Worm (Caenorhabditis elegans) whole organism, late embryonic: ENCODE measurements around the gene vha-18.
A peak's percentile ranks its signal among the peaks of the same experiment; 100 is the strongest.

Experiments
- C38D4.7 ChIP-seq: fragments of 200-800 bp; sonication (Bioruptor generic); optimal IDR thresholded peaks from 2 replicates; lab custom pipeline; 2018; ENCODE audit warnings: mild to moderate bottlenecking, missing genetic modification characterization, moderate library complexity, missing compliant biosample characterization
- K02D7.2 ChIP-seq: sonication (generic microtip); optimal IDR thresholded peaks from 2 replicates; lab custom pipeline; 2017; ENCODE audit warnings: mild to moderate bottlenecking, missing genetic modification characterization, missing compliant biosample characterization
- K09A11.1 ChIP-seq: sonication (generic microtip); optimal IDR thresholded peaks from 2 replicates; lab custom pipeline; 2017; ENCODE audit warnings: antibody characterized with exemption, mild to moderate bottlenecking, missing genetic modification characterization, missing compliant biosample characterization; ENCODE audit not compliant: insufficient read depth
- T23F11.4 ChIP-seq: fragments of 200-800 bp; sonication (Bioruptor generic); optimal IDR thresholded peaks from 2 replicates; lab custom pipeline; 2018; ENCODE audit warnings: mild to moderate bottlenecking, missing genetic modification characterization, missing compliant biosample characterization
- Y22D7AL.16 ChIP-seq: sonication (generic microtip); optimal IDR thresholded peaks from 2 replicates; lab custom pipeline; 2016; ENCODE audit warnings: missing genetic modification characterization, missing compliant biosample characterization
- ama-1 ChIP-seq: fragments of 150-350 bp; optimal IDR thresholded peaks from 2 replicates; lab custom pipeline; 2014
- ceh-14 ChIP-seq: sonication (generic microtip); optimal IDR thresholded peaks from 2 replicates; lab custom pipeline; 2016; ENCODE audit warnings: missing genotype, missing genetic modification characterization, missing compliant biosample characterization
- ceh-18 ChIP-seq: sonication (generic microtip); optimal IDR thresholded peaks from 2 replicates; lab custom pipeline; 2016; ENCODE audit warnings: missing genetic modification characterization, missing compliant biosample characterization
- ceh-2 ChIP-seq: sonication (generic microtip); optimal IDR thresholded peaks from 2 replicates; lab custom pipeline; 2016; ENCODE audit warnings: missing genotype, missing genetic modification characterization, missing compliant biosample characterization
- ceh-9 ChIP-seq: sonication (generic microtip); optimal IDR thresholded peaks from 2 replicates; lab custom pipeline; 2016; ENCODE audit warnings: mild to moderate bottlenecking, missing genetic modification characterization, inconsistent platforms, missing compliant biosample characterization
- dmd-4 ChIP-seq: sonication (generic microtip); optimal IDR thresholded peaks from 2 replicates; lab custom pipeline; 2016; ENCODE audit warnings: borderline replicate concordance, missing genetic modification characterization, missing compliant biosample characterization
- elt-2 ChIP-seq: sonication (generic microtip); optimal IDR thresholded peaks from 2 replicates; lab custom pipeline; 2016; ENCODE audit warnings: missing genetic modification reagents, missing genetic modification characterization, missing compliant biosample characterization
- elt-4 ChIP-seq: sonication (generic microtip); optimal IDR thresholded peaks from 2 replicates; lab custom pipeline; 2016; ENCODE audit warnings: missing genetic modification characterization, missing compliant biosample characterization
- ets-4 ChIP-seq: sonication (generic microtip); optimal IDR thresholded peaks from 2 replicates; lab custom pipeline; 2016; ENCODE audit warnings: missing genetic modification characterization, missing compliant biosample characterization
- fkh-10 ChIP-seq: fragments of 150-350 bp; optimal IDR thresholded peaks from 2 replicates; lab custom pipeline; 2014; ENCODE audit warnings: missing biosample characterization, missing genetic modification reagents, missing genetic modification characterization
- gmeb-2 ChIP-seq: sonication (generic microtip); optimal IDR thresholded peaks from 2 replicates; lab custom pipeline; 2016; ENCODE audit warnings: missing genetic modification characterization, inconsistent platforms, missing compliant biosample characterization
- hlh-13 ChIP-seq: fragments of 200-800 bp; sonication (Bioruptor generic); optimal IDR thresholded peaks from 2 replicates; lab custom pipeline; 2018; ENCODE audit warnings: mild to moderate bottlenecking, missing genetic modification characterization, missing compliant biosample characterization
- hlh-15 ChIP-seq: sonication (generic microtip); optimal IDR thresholded peaks from 2 replicates; lab custom pipeline; 2016; ENCODE audit warnings: missing genetic modification characterization, missing compliant biosample characterization
- hlh-30 ChIP-seq: sonication (generic microtip); optimal IDR thresholded peaks from 2 replicates; lab custom pipeline; 2017; ENCODE audit warnings: antibody characterized with exemption, missing genetic modification characterization, missing compliant biosample characterization; ENCODE audit not compliant: insufficient read depth
- hlh-8 ChIP-seq: sonication (generic microtip); optimal IDR thresholded peaks from 2 replicates; lab custom pipeline; 2016; ENCODE audit warnings: missing genotype, missing genetic modification characterization, missing compliant biosample characterization
- lin-11 ChIP-seq: fragments of 200-800 bp; sonication (Bioruptor generic); optimal IDR thresholded peaks from 2 replicates; lab custom pipeline; 2018; ENCODE audit warnings: mild to moderate bottlenecking, missing genetic modification characterization, missing compliant biosample characterization
- madf-2 ChIP-seq: sonication (generic microtip); optimal IDR thresholded peaks from 2 replicates; lab custom pipeline; 2017; ENCODE audit warnings: missing genetic modification characterization, missing compliant biosample characterization
- nhr-11 ChIP-seq: fragments of 150-350 bp; optimal IDR thresholded peaks from 2 replicates; lab custom pipeline; 2014; ENCODE audit warnings: missing biosample characterization, missing genetic modification characterization
- odd-2 ChIP-seq: sonication (generic microtip); optimal IDR thresholded peaks from 2 replicates; lab custom pipeline; 2017; ENCODE audit warnings: antibody characterized with exemption, mild to moderate bottlenecking, missing genetic modification characterization, missing compliant biosample characterization
- pag-3 ChIP-seq: sonication (generic microtip); optimal IDR thresholded peaks from 2 replicates; lab custom pipeline; 2016; ENCODE audit warnings: missing compliant biosample characterization, missing genetic modification characterization, borderline replicate concordance
- pha-2 ChIP-seq: sonication (generic microtip); optimal IDR thresholded peaks from 2 replicates; lab custom pipeline; 2017; ENCODE audit warnings: mild to moderate bottlenecking, missing genetic modification characterization, missing compliant biosample characterization
- pqm-1 ChIP-seq: sonication (generic microtip); optimal IDR thresholded peaks from 2 replicates; lab custom pipeline; 2016; ENCODE audit warnings: missing genetic modification characterization, missing compliant biosample characterization
- pros-1 ChIP-seq: fragments of 150-350 bp; optimal IDR thresholded peaks from 2 replicates; lab custom pipeline; 2014; ENCODE audit warnings: missing biosample characterization, missing genetic modification reagents, missing genetic modification characterization
- ref-2 ChIP-seq: sonication (generic microtip); optimal IDR thresholded peaks from 2 replicates; lab custom pipeline; 2016; ENCODE audit warnings: missing genetic modification characterization, missing compliant biosample characterization
- rnt-1 ChIP-seq: sonication (generic microtip); optimal IDR thresholded peaks from 2 replicates; lab custom pipeline; 2016; ENCODE audit warnings: missing genetic modification characterization, missing compliant biosample characterization
- sdc-2 ChIP-seq: sonication (generic microtip); optimal IDR thresholded peaks from 2 replicates; lab custom pipeline; 2016; ENCODE audit warnings: missing genotype, missing genetic modification characterization, missing compliant biosample characterization
- sox-2 ChIP-seq: fragments of 200-800 bp; sonication (Bioruptor generic); IDR thresholded peaks from 2 replicates; pipeline ENCODE4 v1.3.6; 2022; ENCODE audit warnings: missing genetic modification reagents, missing genetic modification characterization, missing compliant biosample characterization
- sox-4 ChIP-seq: sonication (generic microtip); optimal IDR thresholded peaks from 2 replicates; lab custom pipeline; 2017; ENCODE audit warnings: mild to moderate bottlenecking, missing genetic modification characterization, inconsistent platforms, missing compliant biosample characterization
- unc-86 ChIP-seq: sonication (generic microtip); optimal IDR thresholded peaks from 2 replicates; lab custom pipeline; 2016; ENCODE audit warnings: missing genetic modification characterization, missing compliant biosample characterization
- zip-5 ChIP-seq: sonication (generic microtip); optimal IDR thresholded peaks from 2 replicates; lab custom pipeline; 2016; ENCODE audit warnings: missing genetic modification characterization, missing compliant biosample characterization
- ztf-16 ChIP-seq: sonication (generic microtip); optimal IDR thresholded peaks from 2 replicates; lab custom pipeline; 2017; ENCODE audit warnings: missing genetic modification characterization, missing compliant biosample characterization

Gene vha-18

ce11 chrV:8406911-8407310, 6.4 kb downstream of the vha-18 start:
- TF ChIP-seq K02D7.2 (tag; lab: Kevin White, UChicago) (no peak), sox-4 (no peak), hlh-30 (tag; lab: Kevin White, UChicago) (no peak), C38D4.7 (GFP tag; lab: Kevin White, UChicago) (no peak), zip-5 (tag; lab: Kevin White, UChicago) (no peak), nhr-11 (tag; lab: Kevin White, UChicago) (no peak), ceh-18 (tag; lab: Kevin White, UChicago) (no peak), sox-2 (GFP tag; lab: Robert Waterston, UW) (no peak), ref-2 (tag; lab: Kevin White, UChicago) (no peak), ceh-9 (no peak), ama-1 (lab: Kevin White, UChicago) (no peak), dmd-4 (no peak), hlh-13 (GFP tag; lab: Kevin White, UChicago) (no peak), pag-3 (tag; lab: Kevin White, UChicago) (no peak)

- TF ChIP-seq rnt-1, result no peak
- TF ChIP-seq elt-2 (tag; lab: Kevin White, UChicago), result peak; percentile 56
- TF ChIP-seq hlh-8 (tag; lab: Kevin White, UChicago), result no peak
- TF ChIP-seq C38D4.7 (GFP tag; lab: Kevin White, UChicago), result no peak
Observed at ce11 chrV:8406155-8406554, 7.1 kb downstream of the vha-18 start.

- TF ChIP-seq ets-4 (tag; lab: Kevin White, UChicago) (no peak), ceh-2 (tag; lab: Kevin White, UChicago) (no peak), sdc-2 (tag; lab: Kevin White, UChicago) (no peak)
Observed at ce11 chrV:8404339-8404738, 8.9 kb downstream of the vha-18 start.

ce11 chrV:8403916-8404315, 9.4 kb downstream of the vha-18 start:
- TF ChIP-seq pha-2 (tag; lab: Kevin White, UChicago) (no peak), madf-2 (no peak), fkh-10 (no peak), hlh-15 (no peak), T23F11.4 (GFP tag; lab: Kevin White, UChicago) (no peak), K09A11.1 (no peak), hlh-30 (tag; lab: Kevin White, UChicago) (no peak), elt-2 (tag; lab: Kevin White, UChicago) (peak; percentile 7)

- TF ChIP-seq sdc-2 (tag; lab: Kevin White, UChicago) (no peak), ceh-9 (no peak), hlh-8 (tag; lab: Kevin White, UChicago) (no peak), pqm-1 (tag; lab: Kevin White, UChicago) (no peak), sox-4 (no peak)
Observed at ce11 chrV:8403152-8403551, 10.1 kb downstream of the vha-18 start.

ce11 chrV:8402392-8402791, 10.9 kb downstream of the vha-18 start, which contains the start of gene F52E1.9:
TSS of gene F52E1.9 (minus strand) at chrV:8402669.
- no peak for TF ChIP-seq hlh-8 (tag; lab: Kevin White, UChicago)
- no peak for TF ChIP-seq ceh-18 (tag; lab: Kevin White, UChicago)
- no peak for TF ChIP-seq ztf-16
- TF ChIP-seq unc-86 (tag; lab: Kevin White, UChicago), result no peak
- no peak for TF ChIP-seq elt-4 (tag; lab: Kevin White, UChicago)
- no peak for TF ChIP-seq C38D4.7 (GFP tag; lab: Kevin White, UChicago)
- TF ChIP-seq madf-2, result no peak

- TF ChIP-seq lin-11 (tag; lab: Kevin White, UChicago) (no peak), pros-1 (tag; lab: Kevin White, UChicago) (no peak), odd-2 (no peak), fkh-10 (no peak), ceh-14 (tag; lab: Kevin White, UChicago) (no peak), gmeb-2 (tag; lab: Kevin White, UChicago) (no peak), Y22D7AL.16 (tag; lab: Kevin White, UChicago) (no peak)
Observed at ce11 chrV:8401267-8401666, 12.0 kb downstream of the vha-18 start.
